Fruit fly (Drosophila melanogaster) whole organism, embryonic: ENCODE results near the gene CG17930.

Experiments
- Atf6 ChIP-seq: fragments of 200-800 bp; sonication (Bioruptor generic); IDR thresholded peaks from 2 replicates; pipeline ENCODE4 v1.3.6; 2022; ENCODE audit warnings: missing biosample characterization, missing genetic modification characterization
- Blimp-1 ChIP-seq: fragments of 200-800 bp; sonication (Bioruptor generic); optimal IDR thresholded peaks from 3 replicates; lab custom pipeline; 2018; ENCODE audit warnings: missing biosample characterization, missing genetic modification characterization, mild to moderate bottlenecking, moderate library complexity, missing genetic modification reagents
- CG10543 ChIP-seq: fragments of 200-800 bp; sonication (Bioruptor generic); optimal IDR thresholded peaks from 3 replicates; lab custom pipeline; 2017; ENCODE audit warnings: missing biosample characterization, mild to moderate bottlenecking, missing genetic modification characterization, moderate library complexity
- CG11093 ChIP-seq: fragments of 200-800 bp; sonication (Bioruptor generic); IDR thresholded peaks from 3 replicates; pipeline ENCODE4 v1.3.6; 2022; ENCODE audit warnings: missing biosample characterization, missing genetic modification characterization
- CG11696 ChIP-seq: fragments of 200-800 bp; sonication (Bioruptor generic); IDR thresholded peaks from 2 replicates; pipeline ENCODE4 v1.3.6; 2022; ENCODE audit warnings: missing biosample characterization, missing genetic modification characterization
- CG12299 ChIP-seq: fragments of 200-800 bp; sonication (Bioruptor generic); optimal IDR thresholded peaks from 2 replicates; lab custom pipeline; 2018; ENCODE audit warnings: missing biosample characterization, mild to moderate bottlenecking, missing genetic modification characterization
- CG12744 ChIP-seq: fragments of 200-800 bp; sonication (Bioruptor generic); optimal IDR thresholded peaks from 2 replicates; lab custom pipeline; 2016; ENCODE audit warnings: missing biosample characterization, missing genetic modification characterization
- CG13123 ChIP-seq: fragments of 200-800 bp; sonication (Bioruptor generic); optimal IDR thresholded peaks from 2 replicates; lab custom pipeline; 2016; ENCODE audit warnings: missing biosample characterization, missing genetic modification characterization
- CG13287 ChIP-seq: fragments of 200-800 bp; sonication (Bioruptor generic); IDR thresholded peaks from 2 replicates; pipeline ENCODE4 v1.3.6; 2022; ENCODE audit warnings: missing biosample characterization, missing genetic modification characterization; ENCODE audit not compliant: partially characterized antibody
- CG14667 ChIP-seq: fragments of 200-800 bp; sonication (Bioruptor generic); IDR thresholded peaks from 2 replicates; pipeline ENCODE4 v1.3.6; 2022; ENCODE audit warnings: missing biosample characterization, missing genetic modification characterization
- CG15011 ChIP-seq: fragments of 200-800 bp; sonication (Bioruptor generic); optimal IDR thresholded peaks from 3 replicates; lab custom pipeline; 2018; ENCODE audit warnings: missing biosample characterization, mild to moderate bottlenecking, missing genetic modification characterization
- CG17359 ChIP-seq: fragments of 200-800 bp; sonication (Bioruptor generic); optimal IDR thresholded peaks from 3 replicates; lab custom pipeline; 2018; ENCODE audit warnings: missing biosample characterization, mild to moderate bottlenecking, missing genetic modification characterization, moderate library complexity
- CG2875 ChIP-seq: fragments of 200-800 bp; sonication (Bioruptor generic); optimal IDR thresholded peaks from 2 replicates; lab custom pipeline; 2017; ENCODE audit warnings: missing biosample characterization, mild to moderate bottlenecking, missing genetic modification characterization, missing genetic modification reagents
- CG32532 ChIP-seq: fragments of 200-800 bp; sonication (Bioruptor generic); IDR thresholded peaks from 2 replicates; pipeline ENCODE4 v1.3.6; 2022; ENCODE audit warnings: missing biosample characterization, missing genetic modification characterization
- CG3995 ChIP-seq: fragments of 200-800 bp; sonication (Bioruptor generic); optimal IDR thresholded peaks from 3 replicates; lab custom pipeline; 2016; ENCODE audit warnings: missing biosample characterization, missing genetic modification characterization
- CG4360 ChIP-seq: fragments of 200-800 bp; sonication (Bioruptor generic); IDR thresholded peaks from 2 replicates; pipeline ENCODE4 v1.3.6; 2022; ENCODE audit warnings: missing biosample characterization, missing genetic modification characterization
- CG7745 ChIP-seq: fragments of 200-800 bp; sonication (Bioruptor generic); optimal IDR thresholded peaks from 2 replicates; lab custom pipeline; 2018; ENCODE audit warnings: missing biosample characterization, mild to moderate bottlenecking, missing genetic modification characterization, moderate library complexity
- CG7839 ChIP-seq: fragments of 200-800 bp; sonication (Bioruptor generic); optimal IDR thresholded peaks from 3 replicates; lab custom pipeline; 2018; ENCODE audit warnings: missing biosample characterization, mild to moderate bottlenecking, missing genetic modification characterization, moderate library complexity
- CG8359 ChIP-seq: fragments of 200-800 bp; sonication (Bioruptor generic); optimal IDR thresholded peaks from 2 replicates; lab custom pipeline; 2017; ENCODE audit warnings: missing biosample characterization, mild to moderate bottlenecking, missing genetic modification characterization, borderline replicate concordance
- CHES-1-like ChIP-seq: fragments of 200-800 bp; sonication (Bioruptor generic); optimal IDR thresholded peaks from 2 replicates; lab custom pipeline; 2016; ENCODE audit warnings: missing biosample characterization, missing genetic modification characterization
- CkIIα-i1 ChIP-seq: fragments of 200-800 bp; sonication (Bioruptor generic); IDR thresholded peaks from 2 replicates; pipeline ENCODE4 v1.3.6; 2022; ENCODE audit warnings: missing biosample characterization, missing genetic modification characterization
- Dip3 ChIP-seq: fragments of 200-800 bp; sonication (Bioruptor generic); optimal IDR thresholded peaks from 3 replicates; lab custom pipeline; 2016; ENCODE audit warnings: missing biosample characterization, missing genetic modification characterization
- Drgx ChIP-seq: fragments of 200-800 bp; sonication (Bioruptor generic); IDR thresholded peaks from 2 replicates; pipeline ENCODE4 v1.3.6; 2022; ENCODE audit warnings: missing biosample characterization, missing genetic modification characterization
- HLH54F ChIP-seq: fragments of 200-800 bp; sonication (Bioruptor generic); optimal IDR thresholded peaks from 3 replicates; lab custom pipeline; 2016; ENCODE audit warnings: missing biosample characterization, missing genetic modification characterization
- Hr3 ChIP-seq: fragments of 200-800 bp; sonication (Bioruptor generic); optimal IDR thresholded peaks from 3 replicates; lab custom pipeline; 2016; ENCODE audit warnings: missing biosample characterization, missing genetic modification characterization
- MTF-1 ChIP-seq: fragments of 200-800 bp; sonication (Bioruptor generic); optimal IDR thresholded peaks from 2 replicates; lab custom pipeline; 2018; ENCODE audit warnings: missing biosample characterization, mild to moderate bottlenecking, missing genetic modification characterization, borderline replicate concordance
- Max ChIP-seq: fragments of 200-800 bp; sonication (Bioruptor generic); optimal IDR thresholded peaks from 2 replicates; lab custom pipeline; 2016; ENCODE audit warnings: missing biosample characterization, mild to moderate bottlenecking, missing genetic modification characterization
- Mes4 ChIP-seq: fragments of 200-800 bp; sonication (Bioruptor generic); optimal IDR thresholded peaks from 2 replicates; lab custom pipeline; 2016; ENCODE audit warnings: missing biosample characterization, missing genetic modification characterization
- NC2β ChIP-seq: fragments of 200-800 bp; sonication (Bioruptor generic); optimal IDR thresholded peaks from 2 replicates; lab custom pipeline; 2016; ENCODE audit warnings: missing biosample characterization, missing genetic modification characterization
- NfI ChIP-seq: fragments of 200-800 bp; sonication (Bioruptor generic); optimal IDR thresholded peaks from 3 replicates; lab custom pipeline; 2018; ENCODE audit warnings: missing biosample characterization, mild to moderate bottlenecking, missing genetic modification characterization, moderate library complexity
- TFAM ChIP-seq: fragments of 200-800 bp; sonication (Bioruptor generic); optimal IDR thresholded peaks from 2 replicates; lab custom pipeline; 2017; ENCODE audit warnings: missing biosample characterization, missing genetic modification characterization, inconsistent platforms
- Vsx1 ChIP-seq: fragments of 200-800 bp; sonication (Bioruptor generic); optimal IDR thresholded peaks from 2 replicates; lab custom pipeline; 2017; ENCODE audit warnings: missing biosample characterization, mild to moderate bottlenecking, missing genetic modification characterization, missing genetic modification reagents
- ac ChIP-seq: fragments of 200-800 bp; sonication (Bioruptor generic); optimal IDR thresholded peaks from 3 replicates; lab custom pipeline; 2017; ENCODE audit warnings: missing biosample characterization, mild to moderate bottlenecking, missing genetic modification characterization
- al ChIP-seq: fragments of 200-800 bp; sonication (Bioruptor generic); IDR thresholded peaks from 2 replicates; pipeline ENCODE4 v1.3.6; 2022; ENCODE audit warnings: missing biosample characterization, missing genetic modification characterization
- crol ChIP-seq: fragments of 200-800 bp; sonication (Bioruptor generic); IDR thresholded peaks from 2 replicates; pipeline ENCODE4 v1.3.6; 2022; ENCODE audit warnings: missing biosample characterization, missing genetic modification characterization
- dan ChIP-seq: fragments of 200-800 bp; sonication (Bioruptor generic); IDR thresholded peaks from 2 replicates; pipeline ENCODE4 v1.3.6; 2022; ENCODE audit warnings: missing biosample characterization, missing genetic modification characterization
- ems ChIP-seq: fragments of 200-800 bp; sonication (Bioruptor generic); optimal IDR thresholded peaks from 3 replicates; lab custom pipeline; 2016; ENCODE audit warnings: missing biosample characterization, missing genetic modification characterization
- ewg ChIP-seq: fragments of 200-800 bp; sonication (Bioruptor generic); optimal IDR thresholded peaks from 3 replicates; lab custom pipeline; 2017; ENCODE audit warnings: mild to moderate bottlenecking, missing biosample characterization, missing genetic modification reagents, missing genetic modification characterization
- hb ChIP-seq: fragments of 200-800 bp; sonication (Bioruptor generic); IDR thresholded peaks from 3 replicates; pipeline ENCODE4 v1.3.6; 2022; ENCODE audit warnings: missing biosample characterization, missing genetic modification characterization; ENCODE audit not compliant: partially characterized antibody
- kni ChIP-seq: fragments of 200-800 bp; sonication (Bioruptor generic); optimal IDR thresholded peaks from 3 replicates; lab custom pipeline; 2017; ENCODE audit warnings: mild to moderate bottlenecking, missing biosample characterization, missing genetic modification reagents, missing genetic modification characterization
- lilli ChIP-seq: fragments of 200-800 bp; sonication (Bioruptor generic); optimal IDR thresholded peaks from 3 replicates; lab custom pipeline; 2016; ENCODE audit warnings: missing biosample characterization, missing genetic modification characterization
- odd ChIP-seq: fragments of 200-800 bp; sonication (Bioruptor generic); optimal IDR thresholded peaks from 2 replicates; lab custom pipeline; 2017; ENCODE audit warnings: missing biosample characterization, mild to moderate bottlenecking, missing genetic modification characterization
- phol ChIP-seq: fragments of 200-800 bp; sonication (Bioruptor generic); optimal IDR thresholded peaks from 3 replicates; lab custom pipeline; 2018; ENCODE audit warnings: missing biosample characterization, mild to moderate bottlenecking, missing genetic modification characterization, moderate library complexity
- salm ChIP-seq: fragments of 200-800 bp; sonication (Bioruptor generic); optimal IDR thresholded peaks from 2 replicates; lab custom pipeline; 2018; ENCODE audit warnings: missing biosample characterization, mild to moderate bottlenecking, missing genetic modification characterization
- sim ChIP-seq: fragments of 200-800 bp; sonication (Bioruptor generic); IDR thresholded peaks from 2 replicates; pipeline ENCODE4 v1.3.6; 2022; ENCODE audit warnings: missing biosample characterization, missing genetic modification characterization
- stc ChIP-seq: fragments of 200-800 bp; sonication (Bioruptor generic); IDR thresholded peaks from 2 replicates; pipeline ENCODE4 v1.3.6; 2022; ENCODE audit warnings: missing biosample characterization, missing genetic modification characterization
- tap ChIP-seq: fragments of 200-800 bp; optimal IDR thresholded peaks from 3 replicates; lab custom pipeline; 2019; ENCODE audit warnings: missing biosample characterization, mild to moderate bottlenecking, missing genetic modification characterization, moderate library complexity
- zfh1 ChIP-seq: fragments of 200-800 bp; sonication (Bioruptor generic); IDR thresholded peaks from 3 replicates; pipeline ENCODE4 v1.3.6; 2022; ENCODE audit warnings: missing biosample characterization, missing genetic modification characterization
- zfh2 ChIP-seq: fragments of 200-800 bp; sonication (Bioruptor generic); optimal IDR thresholded peaks from 2 replicates; lab custom pipeline; 2016; ENCODE audit warnings: missing biosample characterization, missing genetic modification characterization

Gene CG17930

dm6 chr3R:16309302-16310080 lies 18.2 kb upstream of the CG17930 start (continued):
- TF ChIP-seq CG7745 (tag; lab: Kevin White, UChicago): no peak
- TF ChIP-seq CG12744: no peak
- TF ChIP-seq Atf6: peak; percentile 60; the same call in 1 of the 2 replicates
- no peak for TF ChIP-seq CG4360
- peak; percentile 15 for TF ChIP-seq phol (tag; lab: Kevin White, UChicago)
- TF ChIP-seq lilli: peak; percentile 30
- no peak for TF ChIP-seq CG15011 (GFP tag; lab: Kevin White, UChicago)
- TF ChIP-seq CG8359 (GFP tag; lab: Kevin White, UChicago): no peak
- no peak for TF ChIP-seq HLH54F (GFP tag; lab: Kevin White, UChicago)
- TF ChIP-seq TFAM (GFP tag; lab: Kevin White, UChicago): no peak
- no peak for TF ChIP-seq CG14667 (GFP tag; lab: Robert Waterston, UW)
- TF ChIP-seq Blimp-1 (GFP tag; lab: Kevin White, UChicago): peak; percentile 21
- peak; percentile 39 for TF ChIP-seq CG10543 (GFP tag; lab: Kevin White, UChicago)
- no peak; the same call in 1 of the 2 replicates for TF ChIP-seq crol (GFP tag; lab: Robert Waterston, UW)
- TF ChIP-seq Max (GFP tag; lab: Kevin White, UChicago): no peak
- TF ChIP-seq Mes4 (GFP tag; lab: Kevin White, UChicago): no peak
- TF ChIP-seq Hr3 (GFP tag; lab: Kevin White, UChicago): no peak
- no peak for TF ChIP-seq ems (GFP tag; lab: Kevin White, UChicago)
- peak; percentile 61; the same call in 1 of the 2 replicates for TF ChIP-seq CG32532 (GFP tag; lab: Robert Waterston, UW)
- TF ChIP-seq Vsx1 (GFP tag; lab: Kevin White, UChicago): no peak
- no peak for TF ChIP-seq CkIIα-i1 (GFP tag; lab: Robert Waterston, UW)
- TF ChIP-seq kni: peak; percentile 46
- peak; percentile 10 for TF ChIP-seq zfh2 (GFP tag; lab: Kevin White, UChicago)
- no peak for TF ChIP-seq sim
- TF ChIP-seq tap (tag; lab: Kevin White, UChicago): no peak
- TF ChIP-seq CG2875: no peak
- TF ChIP-seq zfh1 (GFP tag; lab: Robert Waterston, UW): no peak; the same call in 2 of the 3 replicates
- TF ChIP-seq ac (GFP tag; lab: Kevin White, UChicago): no peak
- no peak for TF ChIP-seq MTF-1 (GFP tag; lab: Kevin White, UChicago)
- TF ChIP-seq stc (GFP tag; lab: Robert Waterston, UW): peak; percentile 43; the same call in 1 of the 2 replicates
- no peak for TF ChIP-seq CG3995 (GFP tag; lab: Kevin White, UChicago)
- no peak for TF ChIP-seq CG11093 (GFP tag; lab: Robert Waterston, UW)
- no peak for TF ChIP-seq NfI
- no peak for TF ChIP-seq salm
- TF ChIP-seq CG7839: peak; percentile 35
- TF ChIP-seq CG12299 (tag; lab: Kevin White, UChicago): no peak
- TF ChIP-seq CG13123: no peak
- no peak for TF ChIP-seq odd
- peak; percentile 56; the same call in 1 of the 2 replicates for TF ChIP-seq Drgx (GFP tag; lab: Robert Waterston, UW)
- TF ChIP-seq ewg (GFP tag; lab: Kevin White, UChicago): no peak
- TF ChIP-seq NC2β: no peak
- no peak for TF ChIP-seq hb (GFP tag; lab: Robert Waterston, UW)
- peak; percentile 31 for TF ChIP-seq CG17359 (tag; lab: Kevin White, UChicago)
- no peak for TF ChIP-seq al (GFP tag; lab: Robert Waterston, UW)
- peak; percentile 10; the same call in 1 of the 2 replicates for TF ChIP-seq CG13287
- TF ChIP-seq dan (GFP tag; lab: Robert Waterston, UW): no peak
- 0 out of 2 replicates have a peak, but pooled peaks have one; percentile 31 for TF ChIP-seq CG11696 (GFP tag; lab: Robert Waterston, UW)
- TF ChIP-seq Dip3 (GFP tag; lab: Kevin White, UChicago): no peak
- TF ChIP-seq CHES-1-like (GFP tag; lab: Kevin White, UChicago): peak; percentile 27
